Fruit fly (Drosophila melanogaster) whole organism, embryonic: Measurements from ENCODE around the gene rut.

Source experiments
- Abd-B ChIP-seq: fragments of 200-800 bp; sonication (Bioruptor generic); optimal IDR thresholded peaks from 2 replicates; lab custom pipeline; 2018; ENCODE audit warnings: missing biosample characterization, mild to moderate bottlenecking, missing genetic modification characterization, moderate library complexity
- Awh ChIP-seq: fragments of 200-800 bp; sonication (Bioruptor generic); IDR thresholded peaks from 2 replicates; pipeline ENCODE4, ENCODE4 v1.3.6; 2022; ENCODE audit warnings: missing biosample characterization, missing genetic modification characterization
- CG11723 ChIP-seq: fragments of 200-800 bp; sonication (Bioruptor generic); optimal IDR thresholded peaks from 2 replicates; lab custom pipeline; 2017; ENCODE audit warnings: missing biosample characterization, mild to moderate bottlenecking, missing genetic modification characterization
- CG12155 ChIP-seq: fragments of 200-800 bp; sonication (Bioruptor generic); optimal IDR thresholded peaks from 3 replicates; lab custom pipeline; 2016; ENCODE audit warnings: missing biosample characterization, missing genetic modification characterization
- CG12299 ChIP-seq: fragments of 200-800 bp; sonication (Bioruptor generic); optimal IDR thresholded peaks from 2 replicates; lab custom pipeline; 2018; ENCODE audit warnings: missing biosample characterization, mild to moderate bottlenecking, missing genetic modification characterization
- CG13296 ChIP-seq: fragments of 200-800 bp; sonication (Bioruptor generic); optimal IDR thresholded peaks from 3 replicates; lab custom pipeline; 2018; ENCODE audit warnings: missing biosample characterization, mild to moderate bottlenecking, missing genetic modification characterization
- CG16779 ChIP-seq: fragments of 200-800 bp; sonication (Bioruptor generic); IDR thresholded peaks from 2 replicates; pipeline ENCODE4 v1.3.6; 2022; ENCODE audit warnings: missing biosample characterization, missing genetic modification characterization
- CG17328 ChIP-seq: fragments of 200-800 bp; sonication (Bioruptor generic); IDR thresholded peaks from 2 replicates; pipeline ENCODE4 v1.3.6; 2022; ENCODE audit warnings: missing biosample characterization, missing genetic modification characterization
- CG17802 ChIP-seq: fragments of 200-800 bp; sonication (Bioruptor generic); optimal IDR thresholded peaks from 2 replicates; lab custom pipeline; 2018; ENCODE audit warnings: missing biosample characterization, mild to moderate bottlenecking, missing genetic modification characterization, moderate library complexity
- CG2129 ChIP-seq: fragments of 200-800 bp; sonication (Bioruptor generic); IDR thresholded peaks from 2 replicates; pipeline ENCODE4 v1.3.6; 2022; ENCODE audit warnings: missing biosample characterization, missing genetic modification characterization; ENCODE audit not compliant: partially characterized antibody
- CG3281 ChIP-seq: fragments of 200-800 bp; sonication (Bioruptor generic); optimal IDR thresholded peaks from 3 replicates; lab custom pipeline; 2017; ENCODE audit warnings: missing biosample characterization, mild to moderate bottlenecking, missing genetic modification characterization
- CG33557 ChIP-seq: fragments of 200-800 bp; sonication (Bioruptor generic); optimal IDR thresholded peaks from 2 replicates; lab custom pipeline; 2019; ENCODE audit warnings: missing biosample characterization, mild to moderate bottlenecking, missing genetic modification characterization, moderate library complexity
- CG3726 ChIP-seq: fragments of 200-800 bp; sonication (Bioruptor generic); IDR thresholded peaks from 3 replicates; pipeline ENCODE4, ENCODE4 v1.3.6; 2022; ENCODE audit warnings: missing biosample characterization, missing genetic modification characterization
- CG7271 ChIP-seq: fragments of 200-800 bp; sonication (Bioruptor generic); optimal IDR thresholded peaks from 2 replicates; lab custom pipeline; 2018; ENCODE audit warnings: missing biosample characterization, mild to moderate bottlenecking, missing genetic modification characterization, moderate library complexity
- CG7987 ChIP-seq: fragments of 200-800 bp; sonication (Bioruptor generic); optimal IDR thresholded peaks from 2 replicates; lab custom pipeline; 2018; ENCODE audit warnings: missing biosample characterization, mild to moderate bottlenecking, missing genetic modification characterization, moderate library complexity
- CG8281 ChIP-seq: fragments of 200-800 bp; sonication (Bioruptor generic); optimal IDR thresholded peaks from 2 replicates; lab custom pipeline; 2018; ENCODE audit warnings: missing biosample characterization, mild to moderate bottlenecking, missing genetic modification characterization, moderate library complexity
- CG8290 ChIP-seq, 3 experiments: fragments of 200-800 bp; sonication (Bioruptor generic); optimal IDR thresholded peaks; 2 replicates each; lab custom pipeline; 2016 to 2019; ENCODE audit warnings: missing biosample characterization in 3 of 3, missing genetic modification characterization in 3 of 3, mild to moderate bottlenecking in 2 of 3, moderate library complexity in 1 of 3
- CG9215 ChIP-seq: fragments of 200-800 bp; sonication (Bioruptor generic); IDR thresholded peaks from 2 replicates; pipeline ENCODE4 v1.3.6; 2022; ENCODE audit warnings: missing biosample characterization, missing genetic modification characterization
- D19B ChIP-seq: fragments of 200-800 bp; sonication (Bioruptor generic); optimal IDR thresholded peaks from 2 replicates; lab custom pipeline; 2017; ENCODE audit warnings: missing biosample characterization, mild to moderate bottlenecking, missing genetic modification characterization
- Drgx ChIP-seq: fragments of 200-800 bp; sonication (Bioruptor generic); IDR thresholded peaks from 2 replicates; pipeline ENCODE4 v1.3.6; 2022; ENCODE audit warnings: missing biosample characterization, missing genetic modification characterization
- E2f2 ChIP-seq: fragments of 200-800 bp; sonication (Bioruptor generic); IDR thresholded peaks from 2 replicates; pipeline ENCODE4 v1.3.6; 2022; ENCODE audit warnings: missing biosample characterization, missing genetic modification characterization
- HLHmδ ChIP-seq: fragments of 200-800 bp; sonication (Bioruptor generic); optimal IDR thresholded peaks from 2 replicates; lab custom pipeline; 2018; ENCODE audit warnings: missing biosample characterization, mild to moderate bottlenecking, missing genetic modification characterization, moderate library complexity
- Hey ChIP-seq: fragments of 200-800 bp; sonication (Bioruptor generic); optimal IDR thresholded peaks from 3 replicates; lab custom pipeline; 2018; ENCODE audit warnings: missing biosample characterization, mild to moderate bottlenecking, missing genetic modification characterization
- HmgD ChIP-seq: fragments of 200-800 bp; sonication (Bioruptor generic); optimal IDR thresholded peaks from 3 replicates; lab custom pipeline; 2016; ENCODE audit warnings: missing biosample characterization, missing genetic modification characterization
- HmgZ ChIP-seq: fragments of 200-800 bp; sonication (Bioruptor generic); optimal IDR thresholded peaks from 2 replicates; lab custom pipeline; 2018; ENCODE audit warnings: missing biosample characterization, mild to moderate bottlenecking, missing genetic modification characterization
- MESR4 ChIP-seq: fragments of 200-800 bp; sonication (Bioruptor generic); optimal IDR thresholded peaks from 2 replicates; lab custom pipeline; 2018; ENCODE audit warnings: missing biosample characterization, mild to moderate bottlenecking, missing genetic modification characterization, moderate library complexity
- YL-1 ChIP-seq: fragments of 200-800 bp; sonication (Bioruptor generic); optimal IDR thresholded peaks from 3 replicates; lab custom pipeline; 2017; ENCODE audit warnings: missing biosample characterization, mild to moderate bottlenecking, missing genetic modification characterization
- abd-A ChIP-seq: fragments of 200-800 bp; sonication (Bioruptor generic); optimal IDR thresholded peaks from 3 replicates; lab custom pipeline; 2019; ENCODE audit warnings: missing biosample characterization, mild to moderate bottlenecking, missing genetic modification characterization, moderate library complexity
- amos ChIP-seq: fragments of 200-800 bp; sonication (Bioruptor generic); IDR thresholded peaks from 2 replicates; pipeline ENCODE4 v1.3.6; 2022; ENCODE audit warnings: missing biosample characterization, missing genetic modification characterization; ENCODE audit not compliant: partially characterized antibody
- aop ChIP-seq: fragments of 200-800 bp; sonication (Bioruptor generic); IDR thresholded peaks from 2 replicates; pipeline ENCODE4 v1.3.6; 2022; ENCODE audit warnings: missing biosample characterization, missing genetic modification characterization
- bigmax ChIP-seq: fragments of 200-800 bp; sonication (Bioruptor generic); optimal IDR thresholded peaks from 2 replicates; lab custom pipeline; 2018; ENCODE audit warnings: missing biosample characterization, mild to moderate bottlenecking, missing genetic modification characterization
- crol ChIP-seq: fragments of 200-800 bp; sonication (Bioruptor generic); IDR thresholded peaks from 2 replicates; pipeline ENCODE4 v1.3.6; 2022; ENCODE audit warnings: missing biosample characterization, missing genetic modification characterization
- crp ChIP-seq, 2 experiments: fragments of 200-800 bp; sonication (Bioruptor generic); optimal IDR thresholded peaks; 2 replicates in 1 of 2; 3 replicates in 1 of 2; lab custom pipeline; 2017; ENCODE audit warnings: missing biosample characterization in 2 of 2, missing genetic modification characterization in 2 of 2, mild to moderate bottlenecking in 1 of 2, moderate library complexity in 1 of 2
- da ChIP-seq: fragments of 200-800 bp; sonication (Bioruptor generic); optimal IDR thresholded peaks from 2 replicates; lab custom pipeline; 2016; ENCODE audit warnings: missing biosample characterization, missing genetic modification characterization
- fd96Cb ChIP-seq: fragments of 200-800 bp; sonication (Bioruptor generic); optimal IDR thresholded peaks from 2 replicates; lab custom pipeline; 2018; ENCODE audit warnings: missing biosample characterization, mild to moderate bottlenecking, missing genetic modification characterization, moderate library complexity
- gt ChIP-seq: fragments of 200-800 bp; sonication (Bioruptor generic); IDR thresholded peaks from 2 replicates; pipeline ENCODE4 v1.3.6; 2022; ENCODE audit warnings: missing biosample characterization, missing genetic modification characterization
- kay ChIP-seq: fragments of 200-800 bp; sonication (Bioruptor generic); optimal IDR thresholded peaks from 2 replicates; lab custom pipeline; 2016; ENCODE audit warnings: missing biosample characterization, missing genetic modification characterization
- kni ChIP-seq: fragments of 200-800 bp; sonication (Bioruptor generic); optimal IDR thresholded peaks from 3 replicates; lab custom pipeline; 2017; ENCODE audit warnings: mild to moderate bottlenecking, missing biosample characterization, missing genetic modification reagents, missing genetic modification characterization
- lilli ChIP-seq: fragments of 200-800 bp; sonication (Bioruptor generic); optimal IDR thresholded peaks from 3 replicates; lab custom pipeline; 2016; ENCODE audit warnings: missing biosample characterization, missing genetic modification characterization
- nerfin-1 ChIP-seq: fragments of 200-800 bp; sonication (Bioruptor generic); optimal IDR thresholded peaks from 3 replicates; lab custom pipeline; 2019; ENCODE audit warnings: missing biosample characterization, mild to moderate bottlenecking, missing genetic modification characterization, moderate library complexity
- pb ChIP-seq: fragments of 200-800 bp; sonication (Bioruptor generic); optimal IDR thresholded peaks from 3 replicates; lab custom pipeline; 2016; ENCODE audit warnings: missing biosample characterization, missing genetic modification characterization
- pho ChIP-seq: fragments of 200-800 bp; sonication (Bioruptor generic); optimal IDR thresholded peaks from 2 replicates; lab custom pipeline; 2016; ENCODE audit warnings: missing biosample characterization, missing genetic modification characterization
- pum ChIP-seq: fragments of 200-800 bp; sonication (Bioruptor generic); optimal IDR thresholded peaks from 2 replicates; lab custom pipeline; 2016; ENCODE audit warnings: missing biosample characterization, missing genetic modification characterization
- sc ChIP-seq, 3 experiments: fragments of >200 bp in 2 of 3; fragments of 200-800 bp in 1 of 3; sonication (Bioruptor generic) in 1 of 3; optimal IDR thresholded peaks; 2 replicates in 2 of 3; 3 replicates in 1 of 3; lab custom pipeline; 2017; ENCODE audit warnings: mild to moderate bottlenecking in 1 of 3, missing biosample characterization in 1 of 3, missing genetic modification characterization in 1 of 3, missing genetic modification reagents in 1 of 3
- sima ChIP-seq: fragments of 200-800 bp; sonication (Bioruptor generic); optimal IDR thresholded peaks from 2 replicates; lab custom pipeline; 2016; ENCODE audit warnings: missing biosample characterization, missing genetic modification characterization
- sr ChIP-seq: fragments of 200-800 bp; sonication (Bioruptor generic); IDR thresholded peaks from 3 replicates; pipeline ENCODE4 v1.3.6; 2022; ENCODE audit warnings: missing biosample characterization, missing genetic modification characterization
- vvl ChIP-seq: fragments of 200-800 bp; sonication (Bioruptor generic); IDR thresholded peaks from 2 replicates; pipeline ENCODE4 v1.3.6; 2022; ENCODE audit warnings: missing biosample characterization, missing genetic modification characterization
- yki ChIP-seq: fragments of >200 bp; optimal IDR thresholded peaks from 3 replicates; lab custom pipeline; 2018
- zen ChIP-seq: fragments of 200-800 bp; sonication (Bioruptor generic); optimal IDR thresholded peaks from 3 replicates; lab custom pipeline; 2018; ENCODE audit warnings: missing biosample characterization, mild to moderate bottlenecking, missing genetic modification characterization, moderate library complexity

rut gene

dm6 chrX:14832562-14833303 lies 6.9 kb upstream of the rut start, which contains the start of gene CG14411 (continued):
- peak; percentile 58 for TF ChIP-seq YL-1 (GFP tag; lab: Kevin White, UChicago)
- TF ChIP-seq D19B: no peak
- peak; percentile 1 for TF ChIP-seq HmgD (GFP tag; lab: Kevin White, UChicago)
- no peak for TF ChIP-seq pb (GFP tag; lab: Kevin White, UChicago)
- TF ChIP-seq CG8290 (GFP tag; optimal IDR thresholded peaks at IDR 0.05; lab: Kevin White, UChicago): no peak
- TF ChIP-seq CG8290 (tag; optimal IDR thresholded peaks at IDR 0.05; lab: Kevin White, UChicago): peak in 1 of 2 experiments; percentile 35
- TF ChIP-seq kay (GFP tag; lab: Kevin White, UChicago): no peak
- TF ChIP-seq CG11723: no peak
- peak; percentile 6 for TF ChIP-seq HLHmδ
- TF ChIP-seq lilli: no peak
- no peak for TF ChIP-seq CG9215 (GFP tag; lab: Robert Waterston, UW)
- no peak for TF ChIP-seq CG12299
- TF ChIP-seq gt (GFP tag; lab: Robert Waterston, UW): no peak
- TF ChIP-seq CG8281 (tag; lab: Kevin White, UChicago): no peak
- no peak for TF ChIP-seq da (GFP tag; lab: Kevin White, UChicago)
- TF ChIP-seq nerfin-1 (tag; lab: Kevin White, UChicago): no peak
- no peak for TF ChIP-seq CG17328 (GFP tag; lab: Robert Waterston, UW)
- peak; percentile 16 for TF ChIP-seq zen (tag; lab: Kevin White, UChicago)
- no peak for TF ChIP-seq sima (GFP tag; lab: Kevin White, UChicago)
- peak; percentile 74 for TF ChIP-seq MESR4 (GFP tag; lab: Kevin White, UChicago)
- no peak for TF ChIP-seq abd-A (tag; lab: Kevin White, UChicago)
- TF ChIP-seq CG2129: no peak
- no peak for TF ChIP-seq pum
- no peak for TF ChIP-seq CG7271 (tag; lab: Kevin White, UChicago)
- TF ChIP-seq Awh (GFP tag; lab: Robert Waterston, UW): no peak
- no peak for TF ChIP-seq pho (GFP tag; lab: Kevin White, UChicago)
- TF ChIP-seq vvl (GFP tag; lab: Robert Waterston, UW): peak; percentile 36
- peak; percentile 48 for TF ChIP-seq amos (GFP tag; lab: Robert Waterston, UW)
- TF ChIP-seq CG3281 (GFP tag; lab: Kevin White, UChicago): no peak
- TF ChIP-seq HmgZ (tag; lab: Kevin White, UChicago): no peak
- TF ChIP-seq CG33557: no peak
- no peak for TF ChIP-seq sc (optimal IDR thresholded peaks at IDR 0.05; lab: Kevin White, UChicago)
- TF ChIP-seq sc (GFP tag; optimal IDR thresholded peaks at IDR 0.05; lab: Kevin White, UChicago): no peak
- TF ChIP-seq CG16779 (GFP tag; lab: Robert Waterston, UW): no peak
- peak; percentile 69 for TF ChIP-seq kni
- TF ChIP-seq Hey (tag; lab: Kevin White, UChicago): no peak
- peak; percentile 80 for TF ChIP-seq crol (GFP tag; lab: Robert Waterston, UW)
- no peak; the same call in none of the 2 replicates for TF ChIP-seq E2f2 (GFP tag; lab: Robert Waterston, UW)
- TF ChIP-seq CG3726 (GFP tag; lab: Robert Waterston, UW): no peak
- TF ChIP-seq fd96Cb (tag; lab: Kevin White, UChicago): no peak
- TF ChIP-seq crp (GFP tag; optimal IDR thresholded peaks at IDR 0.05; lab: Kevin White, UChicago): no peak
- TF ChIP-seq Abd-B (GFP tag; lab: Kevin White, UChicago): no peak
- TF ChIP-seq yki (lab: Kevin White, UChicago): no peak
- TF ChIP-seq aop (GFP tag; lab: Robert Waterston, UW): no peak
- TF ChIP-seq CG17802 (tag; lab: Kevin White, UChicago): no peak
- no peak for TF ChIP-seq Drgx
- no peak for TF ChIP-seq CG12155 (GFP tag; lab: Kevin White, UChicago)
- no peak for TF ChIP-seq CG7987 (GFP tag; lab: Kevin White, UChicago)
- TF ChIP-seq CG13296 (GFP tag; lab: Kevin White, UChicago): no peak
- TF ChIP-seq sr: no peak
- no peak for TF ChIP-seq bigmax (GFP tag; lab: Kevin White, UChicago)
